Fruit fly (Drosophila melanogaster) whole organism, embryonic: ENCODE data around the gene CG42798.

Experiments used
- CG14050 ChIP-seq: fragments of 200-800 bp; sonication (Bioruptor generic); IDR thresholded peaks from 3 replicates; pipeline ENCODE4 v1.3.6; 2022; ENCODE audit warnings: missing biosample characterization, missing genetic modification characterization
- CG18764 ChIP-seq: fragments of 200-800 bp; sonication (Bioruptor generic); optimal IDR thresholded peaks from 3 replicates; lab custom pipeline; 2016; ENCODE audit warnings: missing biosample characterization, missing genetic modification characterization
- CG7357 ChIP-seq: fragments of 200-800 bp; sonication (Bioruptor generic); IDR thresholded peaks from 3 replicates; pipeline ENCODE4 v1.3.6; 2022; ENCODE audit warnings: missing biosample characterization, missing genetic modification characterization
- CG7372 ChIP-seq: fragments of 200-800 bp; sonication (Bioruptor generic); IDR thresholded peaks from 2 replicates; pipeline ENCODE4 v1.3.6; 2022; ENCODE audit warnings: missing biosample characterization, missing genetic modification characterization
- Hsf ChIP-seq: fragments of 200-800 bp; sonication (Bioruptor generic); optimal IDR thresholded peaks from 3 replicates; lab custom pipeline; 2016; ENCODE audit warnings: missing biosample characterization, missing genetic modification characterization
- cato ChIP-seq: fragments of 200-800 bp; sonication (Bioruptor generic); optimal IDR thresholded peaks from 2 replicates; lab custom pipeline; 2016; ENCODE audit warnings: missing biosample characterization, missing genetic modification characterization, borderline replicate concordance
- da ChIP-seq: fragments of 200-800 bp; sonication (Bioruptor generic); optimal IDR thresholded peaks from 2 replicates; lab custom pipeline; 2016; ENCODE audit warnings: missing biosample characterization, missing genetic modification characterization
- mam ChIP-seq: fragments of 200-800 bp; sonication (Bioruptor generic); optimal IDR thresholded peaks from 3 replicates; lab custom pipeline; 2016; ENCODE audit warnings: missing biosample characterization, missing genetic modification characterization
- psq ChIP-seq: fragments of 200-800 bp; sonication (Bioruptor generic); optimal IDR thresholded peaks from 2 replicates; lab custom pipeline; 2017; ENCODE audit warnings: missing biosample characterization, missing genetic modification characterization

dm6 chr3R:17407576-17407975 lies 1.1 kb downstream of the CG42798 start, which contains the start of gene CG17283:
- TF ChIP-seq CG7357 (GFP tag; lab: Robert Waterston, UW) (no peak), cato (GFP tag; lab: Kevin White, UChicago) (no peak), mam (GFP tag; lab: Kevin White, UChicago) (no peak), psq (GFP tag; lab: Kevin White, UChicago) (no peak), CG18764 (no peak), da (no peak), CG7372 (GFP tag; lab: Robert Waterston, UW) (no peak), Hsf (GFP tag; lab: Kevin White, UChicago) (no peak), CG14050 (no peak)
